Fruit fly (Drosophila melanogaster) whole organism, embryonic: ENCODE results near the gene CG14995.

Experiments used
- Antp ChIP-seq: fragments of 200-800 bp; sonication (Bioruptor generic); optimal IDR thresholded peaks from 3 replicates; lab custom pipeline; 2016; ENCODE audit warnings: missing biosample characterization, missing genetic modification characterization
- Asciz ChIP-seq: fragments of 200-800 bp; sonication (Bioruptor generic); optimal IDR thresholded peaks from 2 replicates; lab custom pipeline; 2017; ENCODE audit warnings: missing biosample characterization, mild to moderate bottlenecking, missing genetic modification characterization, missing genetic modification reagents
- Atf6 ChIP-seq: fragments of 200-800 bp; sonication (Bioruptor generic); IDR thresholded peaks from 2 replicates; pipeline ENCODE4 v1.3.6; 2022; ENCODE audit warnings: missing biosample characterization, missing genetic modification characterization
- B-H2 ChIP-seq: fragments of 200-800 bp; sonication (Bioruptor generic); optimal IDR thresholded peaks from 2 replicates; lab custom pipeline; 2018; ENCODE audit warnings: missing biosample characterization, mild to moderate bottlenecking, missing genetic modification characterization
- Bdp1 ChIP-seq: fragments of 200-800 bp; sonication (Bioruptor generic); optimal IDR thresholded peaks from 3 replicates; lab custom pipeline; 2016; ENCODE audit warnings: missing biosample characterization, missing genetic modification characterization
- CG10462 ChIP-seq: fragments of 200-800 bp; sonication (Bioruptor generic); optimal IDR thresholded peaks from 2 replicates; lab custom pipeline; 2016; ENCODE audit warnings: missing biosample characterization, missing genetic modification characterization
- CG11695 ChIP-seq: fragments of 200-800 bp; sonication (Bioruptor generic); IDR thresholded peaks from 3 replicates; pipeline ENCODE4 v1.3.6; 2022; ENCODE audit warnings: missing biosample characterization, missing genetic modification characterization
- CG11696 ChIP-seq: fragments of 200-800 bp; sonication (Bioruptor generic); IDR thresholded peaks from 2 replicates; pipeline ENCODE4 v1.3.6; 2022; ENCODE audit warnings: missing biosample characterization, missing genetic modification characterization
- CG17568 ChIP-seq: fragments of 200-800 bp; sonication (Bioruptor generic); optimal IDR thresholded peaks from 2 replicates; lab custom pipeline; 2018; ENCODE audit warnings: missing biosample characterization, mild to moderate bottlenecking, missing genetic modification characterization, moderate library complexity
- CG18262 ChIP-seq: fragments of 200-800 bp; optimal IDR thresholded peaks from 3 replicates; lab custom pipeline; 2019; ENCODE audit warnings: missing biosample characterization, mild to moderate bottlenecking, missing genetic modification characterization, moderate library complexity
- CG1832 ChIP-seq: fragments of 200-800 bp; sonication (Bioruptor generic); optimal IDR thresholded peaks from 2 replicates; lab custom pipeline; 2017; ENCODE audit warnings: missing biosample characterization, mild to moderate bottlenecking, missing genetic modification characterization, inconsistent platforms
- CG2120 ChIP-seq: fragments of 200-800 bp; sonication (Bioruptor generic); optimal IDR thresholded peaks from 3 replicates; lab custom pipeline; 2016; ENCODE audit warnings: missing biosample characterization, missing genetic modification characterization
- CG2202 ChIP-seq: fragments of 200-800 bp; sonication (Bioruptor generic); optimal IDR thresholded peaks from 2 replicates; lab custom pipeline; 2018; ENCODE audit warnings: missing biosample characterization, mild to moderate bottlenecking, missing genetic modification characterization
- CG2678 ChIP-seq: fragments of 200-800 bp; sonication (Bioruptor generic); optimal IDR thresholded peaks from 3 replicates; lab custom pipeline; 2019; ENCODE audit warnings: missing biosample characterization, mild to moderate bottlenecking, missing genetic modification characterization, moderate library complexity
- CG32532 ChIP-seq: fragments of 200-800 bp; sonication (Bioruptor generic); IDR thresholded peaks from 2 replicates; pipeline ENCODE4 v1.3.6; 2022; ENCODE audit warnings: missing biosample characterization, missing genetic modification characterization
- CG42726 ChIP-seq: fragments of 200-800 bp; sonication (Bioruptor generic); IDR thresholded peaks from 2 replicates; pipeline ENCODE4 v1.3.6; 2022; ENCODE audit warnings: missing biosample characterization, missing genetic modification characterization; ENCODE audit not compliant: partially characterized antibody
- CG4360 ChIP-seq: fragments of 200-800 bp; sonication (Bioruptor generic); IDR thresholded peaks from 2 replicates; pipeline ENCODE4 v1.3.6; 2022; ENCODE audit warnings: missing biosample characterization, missing genetic modification characterization
- CG7372 ChIP-seq: fragments of 200-800 bp; sonication (Bioruptor generic); IDR thresholded peaks from 2 replicates; pipeline ENCODE4 v1.3.6; 2022; ENCODE audit warnings: missing biosample characterization, missing genetic modification characterization
- CG7556 ChIP-seq: fragments of 200-800 bp; sonication (Bioruptor generic); optimal IDR thresholded peaks from 2 replicates; lab custom pipeline; 2017; ENCODE audit warnings: missing biosample characterization, mild to moderate bottlenecking, missing genetic modification characterization
- CG8359 ChIP-seq: fragments of 200-800 bp; sonication (Bioruptor generic); optimal IDR thresholded peaks from 2 replicates; lab custom pipeline; 2017; ENCODE audit warnings: missing biosample characterization, mild to moderate bottlenecking, missing genetic modification characterization, borderline replicate concordance
- CG9727 ChIP-seq: fragments of 200-800 bp; sonication (Bioruptor generic); optimal IDR thresholded peaks from 3 replicates; lab custom pipeline; 2017; ENCODE audit warnings: missing biosample characterization, mild to moderate bottlenecking, missing genetic modification characterization
- Chrac-16 ChIP-seq: fragments of 200-800 bp; sonication (Bioruptor generic); optimal IDR thresholded peaks from 3 replicates; lab custom pipeline; 2016; ENCODE audit warnings: missing biosample characterization, missing genetic modification characterization
- Dip2 ChIP-seq: fragments of 200-800 bp; sonication (Bioruptor generic); IDR thresholded peaks from 2 replicates; pipeline ENCODE4 v1.3.6; 2022; ENCODE audit warnings: missing biosample characterization, missing genetic modification characterization
- Dip3 ChIP-seq: fragments of 200-800 bp; sonication (Bioruptor generic); optimal IDR thresholded peaks from 3 replicates; lab custom pipeline; 2016; ENCODE audit warnings: missing biosample characterization, missing genetic modification characterization
- Gsc ChIP-seq: fragments of 200-800 bp; sonication (Bioruptor generic); IDR thresholded peaks from 2 replicates; pipeline ENCODE4 v1.3.6; 2022; ENCODE audit warnings: missing biosample characterization, missing genetic modification characterization
- Hr51 ChIP-seq, 2 experiments: fragments of 200-800 bp; sonication (Bioruptor generic); optimal IDR thresholded peaks; 2 replicates in 1 of 2; 3 replicates in 1 of 2; lab custom pipeline; 2016 to 2018; ENCODE audit warnings: missing biosample characterization in 2 of 2, missing genetic modification characterization in 2 of 2, mild to moderate bottlenecking in 1 of 2, moderate library complexity in 1 of 2
- Lhr ChIP-seq: fragments of 200-800 bp; sonication (Bioruptor generic); optimal IDR thresholded peaks from 3 replicates; lab custom pipeline; 2017; ENCODE audit warnings: mild to moderate bottlenecking, missing biosample characterization, missing genetic modification reagents, missing genetic modification characterization
- Mad ChIP-seq: fragments of 200-800 bp; sonication (Bioruptor generic); optimal IDR thresholded peaks from 2 replicates; lab custom pipeline; 2016; ENCODE audit warnings: missing biosample characterization, missing genetic modification characterization
- Mes4 ChIP-seq: fragments of 200-800 bp; sonication (Bioruptor generic); optimal IDR thresholded peaks from 2 replicates; lab custom pipeline; 2016; ENCODE audit warnings: missing biosample characterization, missing genetic modification characterization
- NfI ChIP-seq: fragments of 200-800 bp; sonication (Bioruptor generic); optimal IDR thresholded peaks from 3 replicates; lab custom pipeline; 2018; ENCODE audit warnings: missing biosample characterization, mild to moderate bottlenecking, missing genetic modification characterization, moderate library complexity
- Stat92E ChIP-seq, 3 experiments: fragments of >200 bp in 2 of 3; fragments of 200-800 bp in 1 of 3; sonication (Bioruptor generic) in 1 of 3; optimal IDR thresholded peaks; 2 replicates each; lab custom pipeline; 2017 to 2019; ENCODE audit warnings: missing biosample characterization in 3 of 3, missing genetic modification characterization in 3 of 3, mild to moderate bottlenecking in 1 of 3, moderate library complexity in 1 of 3
- Xbp1 ChIP-seq: fragments of 200-800 bp; sonication (Bioruptor generic); optimal IDR thresholded peaks from 3 replicates; lab custom pipeline; 2016; ENCODE audit warnings: missing biosample characterization, mild to moderate bottlenecking, missing genetic modification characterization
- bsh ChIP-seq, 2 experiments: fragments of 200-800 bp; sonication (Bioruptor generic); optimal IDR thresholded peaks; 2 replicates each; lab custom pipeline; 2017 to 2018; ENCODE audit warnings: mild to moderate bottlenecking in 2 of 2, missing biosample characterization in 2 of 2, missing genetic modification characterization in 2 of 2, moderate library complexity in 1 of 2
- chm ChIP-seq: fragments of 200-800 bp; sonication (Bioruptor generic); IDR thresholded peaks from 2 replicates; pipeline ENCODE4 v1.3.6; 2022; ENCODE audit warnings: missing biosample characterization, missing genetic modification characterization
- ci ChIP-seq: fragments of 200-800 bp; sonication (Bioruptor generic); IDR thresholded peaks from 3 replicates; pipeline ENCODE4 v1.3.6; 2022; ENCODE audit warnings: missing biosample characterization, missing genetic modification characterization
- dysf ChIP-seq: fragments of 200-800 bp; sonication (Bioruptor generic); IDR thresholded peaks from 3 replicates; pipeline ENCODE4 v1.3.6; 2022; ENCODE audit warnings: missing biosample characterization, missing genetic modification characterization
- fd3F ChIP-seq: fragments of 200-800 bp; sonication (Bioruptor generic); optimal IDR thresholded peaks from 2 replicates; lab custom pipeline; 2018; ENCODE audit warnings: missing biosample characterization, mild to moderate bottlenecking, missing genetic modification characterization, moderate library complexity
- gro ChIP-seq: fragments of 200-800 bp; sonication (Bioruptor generic); optimal IDR thresholded peaks from 2 replicates; lab custom pipeline; 2016; ENCODE audit warnings: missing biosample characterization, missing genetic modification characterization
- kay ChIP-seq: fragments of 200-800 bp; sonication (Bioruptor generic); optimal IDR thresholded peaks from 2 replicates; lab custom pipeline; 2016; ENCODE audit warnings: missing biosample characterization, missing genetic modification characterization
- knrl ChIP-seq: fragments of 200-800 bp; sonication (Bioruptor generic); IDR thresholded peaks from 3 replicates; pipeline ENCODE4 v1.3.6; 2022; ENCODE audit warnings: missing biosample characterization, missing genetic modification characterization; ENCODE audit not compliant: partially characterized antibody
- nau ChIP-seq: fragments of 200-800 bp; sonication (Bioruptor generic); optimal IDR thresholded peaks from 3 replicates; lab custom pipeline; 2017; ENCODE audit warnings: missing biosample characterization, mild to moderate bottlenecking, missing genetic modification characterization, missing genetic modification reagents
- oc ChIP-seq: fragments of 200-800 bp; sonication (Bioruptor generic); optimal IDR thresholded peaks from 2 replicates; lab custom pipeline; 2018; ENCODE audit warnings: missing biosample characterization, mild to moderate bottlenecking, missing genetic modification characterization, moderate library complexity
- peb ChIP-seq: fragments of 200-800 bp; sonication (Bioruptor generic); IDR thresholded peaks from 2 replicates; pipeline ENCODE4 v1.3.6; 2022; ENCODE audit warnings: missing biosample characterization, missing genetic modification characterization
- pum ChIP-seq: fragments of 200-800 bp; sonication (Bioruptor generic); optimal IDR thresholded peaks from 2 replicates; lab custom pipeline; 2016; ENCODE audit warnings: missing biosample characterization, missing genetic modification characterization
- schlank ChIP-seq: fragments of 200-800 bp; sonication (Bioruptor generic); optimal IDR thresholded peaks from 2 replicates; lab custom pipeline; 2018; ENCODE audit warnings: missing biosample characterization, mild to moderate bottlenecking, missing genetic modification characterization
- sens ChIP-seq: fragments of 200-800 bp; sonication (Bioruptor generic); peaks from one replicate; lab custom pipeline; 2016; ENCODE audit warnings: missing biosample characterization, missing genetic modification characterization
- sisA ChIP-seq: fragments of 200-800 bp; sonication (Bioruptor generic); IDR thresholded peaks from 2 replicates; pipeline ENCODE4 v1.3.6; 2022; ENCODE audit warnings: missing biosample characterization, missing genetic modification characterization
- so ChIP-seq: fragments of 200-800 bp; sonication (Bioruptor generic); IDR thresholded peaks from 3 replicates; pipeline ENCODE4 v1.3.6; 2022; ENCODE audit warnings: missing biosample characterization, missing genetic modification characterization
- sug ChIP-seq: fragments of 200-800 bp; optimal IDR thresholded peaks from 2 replicates; lab custom pipeline; 2019; ENCODE audit warnings: missing biosample characterization, mild to moderate bottlenecking, missing genetic modification characterization, moderate library complexity
- tx ChIP-seq: fragments of 200-800 bp; sonication (Bioruptor generic); optimal IDR thresholded peaks from 2 replicates; lab custom pipeline; 2016; ENCODE audit warnings: missing biosample characterization, missing genetic modification characterization

The CG14995 gene

dm6 chr3L:4071561-4072049 lies 31.5 kb downstream of the CG14995 start, which contains the start of gene wit (continued):
- TF ChIP-seq CG7372 (peak; percentile 47; the same call in 1 of the 2 replicates), sug (peak; percentile 22), Bdp1 (GFP tag; lab: Kevin White, UChicago) (no peak), CG2678 (tag; lab: Kevin White, UChicago) (peak; percentile 21), Dip2 (GFP tag; lab: Robert Waterston, UW) (no peak), pum (no peak), Xbp1 (peak; percentile 42), bsh (GFP tag; optimal IDR thresholded peaks at IDR 0.05; lab: Kevin White, UChicago) (peak in 1 of 2 experiments; percentile 31), Stat92E (GFP tag; optimal IDR thresholded peaks at IDR 0.05; lab: Kevin White, UChicago) (no peak), CG18262 (tag; lab: Kevin White, UChicago) (no peak), peb (GFP tag; lab: Robert Waterston, UW) (no peak), knrl (GFP tag; lab: Robert Waterston, UW) (no peak), CG2120 (peak; percentile 58), CG11696 (GFP tag; lab: Robert Waterston, UW) (no peak), Mes4 (GFP tag; lab: Kevin White, UChicago) (peak; percentile 35), sisA (peak; percentile 16; the same call in 1 of the 2 replicates), CG9727 (GFP tag; lab: Kevin White, UChicago) (no peak), B-H2 (GFP tag; lab: Kevin White, UChicago) (no peak), CG42726 (GFP tag; lab: Robert Waterston, UW) (0 out of 2 replicates have a peak, but pooled peaks have one; percentile 16), so (GFP tag; lab: Robert Waterston, UW) (no peak; the same call in 2 of the 3 replicates), CG17568 (peak; percentile 14), tx (no peak), NfI (GFP tag; lab: Kevin White, UChicago) (peak; percentile 21), dysf (no peak; the same call in 2 of the 3 replicates), CG10462 (GFP tag; lab: Kevin White, UChicago) (no peak), Asciz (GFP tag; lab: Kevin White, UChicago) (no peak), CG1832 (GFP tag; lab: Kevin White, UChicago) (no peak), Hr51 (GFP tag; optimal IDR thresholded peaks at IDR 0.05; lab: Kevin White, UChicago) (no peak), oc (tag; lab: Kevin White, UChicago) (no peak), CG4360 (GFP tag; lab: Robert Waterston, UW) (no peak), Dip3 (GFP tag; lab: Kevin White, UChicago) (no peak), Antp (GFP tag; lab: Kevin White, UChicago) (no peak), CG32532 (GFP tag; lab: Robert Waterston, UW) (peak; percentile 62; the same call in 1 of the 2 replicates), kay (GFP tag; lab: Kevin White, UChicago) (no peak), fd3F (no peak), Chrac-16 (GFP tag; lab: Kevin White, UChicago) (no peak), CG8359 (GFP tag; lab: Kevin White, UChicago) (no peak), schlank (tag; lab: Kevin White, UChicago) (no peak), CG2202 (tag; lab: Kevin White, UChicago) (no peak), sens (GFP tag; lab: Kevin White, UChicago) (peak; percentile 65), nau (peak; percentile 41), CG7556 (GFP tag; lab: Kevin White, UChicago) (no peak), Atf6 (0 out of 2 replicates have a peak, but pooled peaks have one; percentile 17), CG11695 (GFP tag; lab: Robert Waterston, UW) (0 out of 3 replicates have a peak, but pooled peaks have one; percentile 11), chm (GFP tag; lab: Robert Waterston, UW) (peak; percentile 83), Lhr (GFP tag; lab: Kevin White, UChicago) (no peak), Gsc (GFP tag; lab: Robert Waterston, UW) (no peak), Mad (peak; percentile 6), ci (GFP tag; lab: Robert Waterston, UW) (peak; percentile 72; the same call in 2 of the 3 replicates), gro (GFP tag; lab: Kevin White, UChicago) (peak; percentile 32)
